Worm (Caenorhabditis elegans): ENCODE measurements around the gene C17H12.6.

Gene C17H12.6

DNA sequence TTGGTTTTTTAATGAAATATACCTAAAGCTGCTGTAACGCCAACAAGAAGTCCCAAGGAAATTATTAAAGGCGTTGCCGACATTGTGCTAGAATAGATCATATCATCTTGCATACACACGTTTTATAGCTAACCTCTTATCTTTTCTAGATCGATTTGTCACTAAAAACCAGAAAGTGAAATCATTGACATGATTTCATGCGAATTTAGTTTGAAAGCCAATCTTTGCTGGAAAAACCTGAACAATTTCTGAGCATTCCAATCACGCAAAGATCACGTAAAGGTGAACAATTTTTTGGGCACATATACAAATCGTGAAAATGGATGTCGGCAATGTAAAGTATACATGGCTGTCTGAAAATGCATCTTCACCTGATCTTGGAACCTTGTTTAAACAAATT lies at the start of gene C17H12.6:
Gene C17H12.6 (minus strand): TSS at position 101 of the 400 bp plus-strand sequence.
- TF ChIP-seq nhr-76 (tag; optimal IDR thresholded peaks at IDR 0.05) (no peak), hlh-1 (tag; optimal IDR thresholded peaks at IDR 0.05) (no peak), unc-120 (tag; optimal IDR thresholded peaks at IDR 0.05; ENCODE audit: poor library complexity, severe bottlenecking) (no peak), sem-2 (GFP tag; optimal IDR thresholded peaks at IDR 0.05) (no peak), nhr-2 (tag; optimal IDR thresholded peaks at IDR 0.05) (no peak), ceh-83 (GFP tag; optimal IDR thresholded peaks at IDR 0.05) (no peak), M03D4.4 (tag; optimal IDR thresholded peaks at IDR 0.05) (no peak), nhr-237 (tag; optimal IDR thresholded peaks at IDR 0.05) (no peak), flh-1 (GFP tag; optimal IDR thresholded peaks at IDR 0.05) (no peak), mls-2 (tag; optimal IDR thresholded peaks at IDR 0.05) (no peak)

DNA sequence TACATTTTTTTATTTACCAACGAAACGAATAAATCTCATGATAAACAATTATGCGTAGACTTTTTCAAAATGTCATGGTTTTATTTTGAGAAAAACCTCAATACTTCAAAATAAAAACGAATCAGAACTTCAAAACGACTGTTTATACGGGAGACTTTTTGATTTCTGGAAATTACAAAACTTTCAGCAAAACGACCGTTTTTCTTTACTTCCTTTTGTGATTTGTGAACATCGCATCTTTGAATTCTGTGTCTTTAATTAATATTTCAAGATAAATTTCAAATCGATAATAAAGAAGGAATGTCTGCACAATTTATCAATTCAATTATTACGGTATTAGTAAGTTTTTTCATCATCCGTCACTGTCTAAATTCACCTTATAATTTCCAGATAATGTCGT lies 45.5 kb upstream of the C17H12.6 start, which contains the start of gene srx-20:
Gene srx-20 (plus strand): TSS at position 301 of the 400 bp plus-strand sequence.
- TF ChIP-seq ces-1 (GFP tag; optimal IDR thresholded peaks at IDR 0.05) (no peak), nhr-2 (tag; optimal IDR thresholded peaks at IDR 0.05) (no peak), lin-32 (GFP tag; optimal IDR thresholded peaks at IDR 0.05) (no peak), mep-1 (tag; optimal IDR thresholded peaks at IDR 0.05) (no peak), ceh-39 (tag; optimal IDR thresholded peaks at IDR 0.05) (no peak)

DNA sequence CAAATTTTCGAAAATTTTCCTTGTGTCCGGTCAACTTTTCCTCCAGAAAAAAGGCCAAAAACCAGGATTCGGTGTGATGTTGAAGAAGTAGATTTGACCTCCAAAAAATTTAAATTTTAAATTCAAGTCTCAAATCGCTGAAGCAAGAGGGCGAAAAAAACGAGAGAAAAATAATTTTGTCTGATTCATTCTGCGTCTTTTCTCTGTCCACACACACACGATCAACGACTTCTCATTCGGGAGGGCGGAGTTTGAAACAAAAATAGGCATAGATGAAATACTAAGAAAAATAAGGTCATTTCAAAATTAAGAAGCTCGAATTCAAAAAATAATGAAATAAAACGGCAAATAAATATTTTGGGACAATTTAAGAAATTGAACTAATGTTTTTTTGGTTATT lies 37.0 kb upstream of the C17H12.6 start, which contains the start of gene R13H7.2:
Gene R13H7.2 (minus strand): TSS at position 101 of the 400 bp plus-strand sequence.
- TF ChIP-seq sem-2 (GFP tag; optimal IDR thresholded peaks at IDR 0.05) (no peak), ceh-43 (GFP tag; optimal IDR thresholded peaks at IDR 0.05) (no peak), blmp-1 (tag; optimal IDR thresholded peaks at IDR 0.05) (no peak), mls-2 (tag; optimal IDR thresholded peaks at IDR 0.05) (no peak), unc-120 (tag; optimal IDR thresholded peaks at IDR 0.05; ENCODE audit: poor library complexity, severe bottlenecking) (no peak), M03D4.4 (tag; optimal IDR thresholded peaks at IDR 0.05) (no peak), ham-2 (GFP tag; optimal IDR thresholded peaks at IDR 0.05) (no peak), flh-1 (GFP tag; optimal IDR thresholded peaks at IDR 0.05) (no peak), cnd-1 (tag; optimal IDR thresholded peaks at IDR 0.05) (no peak), unc-39 (tag; optimal IDR thresholded peaks at IDR 0.05) (no peak), nhr-76 (tag; optimal IDR thresholded peaks at IDR 0.05) (no peak), lsy-2 (tag; optimal IDR thresholded peaks at IDR 0.05) (no peak), elt-3 (tag; optimal IDR thresholded peaks at IDR 0.05) (no peak)

DNA sequence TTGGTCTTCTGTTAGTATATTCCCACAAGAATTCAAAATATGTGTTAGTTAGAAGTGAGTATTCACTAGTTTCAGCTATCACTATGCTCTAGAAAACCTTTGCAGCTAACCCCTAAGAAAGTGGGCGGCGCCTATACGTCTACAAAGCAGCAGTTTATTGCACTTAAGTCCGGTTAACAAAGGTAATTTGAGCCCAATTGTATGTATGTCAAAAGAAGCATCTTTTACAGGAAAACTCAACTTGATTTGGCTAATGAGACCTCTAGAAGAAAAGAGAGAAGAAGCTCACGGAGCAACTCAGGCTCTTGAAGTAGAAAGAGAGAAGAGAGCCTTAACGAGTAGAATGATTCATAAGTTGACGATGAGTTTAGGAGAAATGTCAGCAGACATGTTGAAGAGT lies 30.4 kb upstream of the C17H12.6 start:
- TF ChIP-seq ztf-11 (tag; optimal IDR thresholded peaks at IDR 0.05) (no peak), hlh-1 (tag; optimal IDR thresholded peaks at IDR 0.05) (no peak), elt-1 (tag; optimal IDR thresholded peaks at IDR 0.05; ENCODE audit: borderline replicate concordance, insufficient read depth) (no peak), lin-32 (GFP tag; optimal IDR thresholded peaks at IDR 0.05) (no peak), nhr-76 (tag; optimal IDR thresholded peaks at IDR 0.05) (no peak)

ce11 chrIV:6842470-6843008 lies 20.2 kb upstream of the C17H12.6 start, which contains the start of gene lip-1:
Gene lip-1, plus strand, starts transcription at chrIV:6842958.
- no peak for TF ChIP-seq snpc-4 (tag; optimal IDR thresholded peaks at IDR 0.05)
- no peak for TF ChIP-seq hlh-1 (tag; optimal IDR thresholded peaks at IDR 0.05)
- no peak for TF ChIP-seq unc-120 (tag; optimal IDR thresholded peaks at IDR 0.05; ENCODE audit: poor library complexity, severe bottlenecking)
- TF ChIP-seq zip-8 (tag; optimal IDR thresholded peaks at IDR 0.05) = no peak
- TF ChIP-seq ham-2 (GFP tag; optimal IDR thresholded peaks at IDR 0.05) = no peak
- no peak for TF ChIP-seq tbx-8 (GFP tag; optimal IDR thresholded peaks at IDR 0.05)
- TF ChIP-seq ceh-83 (GFP tag; optimal IDR thresholded peaks at IDR 0.05) = no peak
- TF ChIP-seq lsy-2 (tag; optimal IDR thresholded peaks at IDR 0.05) = no peak
- no peak for TF ChIP-seq nhr-237 (tag; optimal IDR thresholded peaks at IDR 0.05)
- no peak for TF ChIP-seq lin-32 (GFP tag; optimal IDR thresholded peaks at IDR 0.05)
- no peak for TF ChIP-seq mab-5 (tag; optimal IDR thresholded peaks at IDR 0.05)
- TF ChIP-seq ceh-43 (GFP tag; optimal IDR thresholded peaks at IDR 0.05) = no peak
- TF ChIP-seq sem-2 (GFP tag; optimal IDR thresholded peaks at IDR 0.05) = no peak
- no peak for TF ChIP-seq ces-1 (GFP tag; optimal IDR thresholded peaks at IDR 0.05)
- no peak for TF ChIP-seq nhr-12 (tag; optimal IDR thresholded peaks at IDR 0.05)
- TF ChIP-seq unc-39 (tag; optimal IDR thresholded peaks at IDR 0.05) = no peak
- no peak for TF ChIP-seq ztf-11 (tag; optimal IDR thresholded peaks at IDR 0.05)
- TF ChIP-seq elt-3 (tag; optimal IDR thresholded peaks at IDR 0.05) = no peak

All from whole organism, mixed stage, embryonic.